Worm (Caenorhabditis elegans) whole organism, mixed stage, embryonic: ENCODE data around the gene cyn-17.

Experiments
- ces-1 ChIP-seq: fragments of 150-350 bp; optimal IDR thresholded peaks from 2 replicates; lab custom pipeline; 2014; ENCODE audit warnings: missing biosample characterization, missing genetic modification reagents, missing genetic modification characterization
- elt-3 ChIP-seq: fragments of 150-350 bp; optimal IDR thresholded peaks from 2 replicates; lab custom pipeline; 2014; ENCODE audit warnings: missing biosample characterization, missing genetic modification characterization
- nhr-12 ChIP-seq: fragments of 150-350 bp; optimal IDR thresholded peaks from 2 replicates; lab custom pipeline; 2014; ENCODE audit warnings: missing biosample characterization, missing genetic modification characterization
- nhr-76 ChIP-seq: sonication (generic microtip); optimal IDR thresholded peaks from 2 replicates; lab custom pipeline; 2017; ENCODE audit warnings: missing biosample characterization, missing genetic modification characterization
- pha-4 ChIP-seq: fragments of 150-350 bp; optimal IDR thresholded peaks from 2 replicates; lab custom pipeline; 2018; ENCODE audit warnings: missing biosample characterization, missing genetic modification reagents, missing genetic modification characterization
- unc-39 ChIP-seq: fragments of 150-350 bp; optimal IDR thresholded peaks from 2 replicates; lab custom pipeline; 2014; ENCODE audit warnings: missing biosample characterization, missing genetic modification characterization
- unc-62 ChIP-seq: fragments of 150-350 bp; optimal IDR thresholded peaks from 2 replicates; lab custom pipeline; 2014; ENCODE audit warnings: missing biosample characterization, missing genetic modification reagents, missing genetic modification characterization
- ztf-11 ChIP-seq: fragments of 150-350 bp; optimal IDR thresholded peaks from 2 replicates; lab custom pipeline; 2014; ENCODE audit warnings: missing biosample characterization, missing genetic modification characterization

- TF ChIP-seq ztf-11 (tag; lab: Kevin White, UChicago) (no peak), nhr-12 (no peak), ces-1 (GFP tag; lab: Kevin White, UChicago) (no peak), unc-39 (tag; lab: Kevin White, UChicago) (no peak), pha-4 (tag; lab: Kevin White, UChicago) (no peak), elt-3 (tag; lab: Kevin White, UChicago) (no peak), nhr-76 (tag; lab: Kevin White, UChicago) (no peak), unc-62 (GFP tag; lab: Kevin White, UChicago) (no peak)
These were observed 37.1 kb downstream of the cyn-17 start, which contains the start of gene col-140 for ce11 chrV:5836616-5836982.
